Fruit fly (Drosophila melanogaster) whole organism, embryonic: Measurements from ENCODE around the gene CG14221.

Experiments used
- ATbp ChIP-seq: fragments of 200-800 bp; sonication (Bioruptor generic); optimal IDR thresholded peaks from 2 replicates; lab custom pipeline; 2017; ENCODE audit warnings: missing biosample characterization, mild to moderate bottlenecking, missing genetic modification characterization, missing genetic modification reagents
- Abd-B ChIP-seq: fragments of 200-800 bp; sonication (Bioruptor generic); optimal IDR thresholded peaks from 2 replicates; lab custom pipeline; 2018; ENCODE audit warnings: missing biosample characterization, mild to moderate bottlenecking, missing genetic modification characterization, moderate library complexity
- Ada2b ChIP-seq: fragments of 200-800 bp; sonication (Bioruptor generic); IDR thresholded peaks from 2 replicates; pipeline ENCODE4 v1.3.6; 2022; ENCODE audit warnings: missing biosample characterization, missing genetic modification characterization
- Atf6 ChIP-seq: fragments of 200-800 bp; sonication (Bioruptor generic); IDR thresholded peaks from 2 replicates; pipeline ENCODE4 v1.3.6; 2022; ENCODE audit warnings: missing biosample characterization, missing genetic modification characterization
- CG11085 ChIP-seq: fragments of 200-800 bp; sonication (Bioruptor generic); IDR thresholded peaks from 2 replicates; pipeline ENCODE4 v1.3.6; 2022; ENCODE audit warnings: missing biosample characterization, missing genetic modification characterization
- CG12071 ChIP-seq: fragments of 200-800 bp; sonication (Bioruptor generic); optimal IDR thresholded peaks from 3 replicates; lab custom pipeline; 2018; ENCODE audit warnings: missing biosample characterization, mild to moderate bottlenecking, missing genetic modification characterization
- CG12104 ChIP-seq: fragments of 200-800 bp; sonication (Bioruptor generic); optimal IDR thresholded peaks from 3 replicates; lab custom pipeline; 2016; ENCODE audit warnings: missing biosample characterization, missing genetic modification characterization
- CG13775 ChIP-seq: fragments of 200-800 bp; sonication (Bioruptor generic); optimal IDR thresholded peaks from 3 replicates; lab custom pipeline; 2017; ENCODE audit warnings: missing biosample characterization, mild to moderate bottlenecking, missing genetic modification characterization
- CG13894 ChIP-seq: fragments of 200-800 bp; sonication (Bioruptor generic); optimal IDR thresholded peaks from 3 replicates; lab custom pipeline; 2018; ENCODE audit warnings: missing biosample characterization, mild to moderate bottlenecking, missing genetic modification characterization, moderate library complexity
- CG16813 ChIP-seq: fragments of 200-800 bp; sonication (Bioruptor generic); IDR thresholded peaks from 3 replicates; pipeline ENCODE4 v1.3.6; 2022; ENCODE audit warnings: missing biosample characterization, missing genetic modification characterization; ENCODE audit not compliant: partially characterized antibody
- CG17385 ChIP-seq: fragments of 200-800 bp; sonication (Bioruptor generic); optimal IDR thresholded peaks from 3 replicates; lab custom pipeline; 2018; ENCODE audit warnings: missing biosample characterization, mild to moderate bottlenecking, missing genetic modification characterization
- CG3065 ChIP-seq: fragments of 200-800 bp; sonication (Bioruptor generic); optimal IDR thresholded peaks from 2 replicates; lab custom pipeline; 2016; ENCODE audit warnings: missing biosample characterization, missing genetic modification characterization
- CG31388 ChIP-seq: fragments of 200-800 bp; sonication (Bioruptor generic); optimal IDR thresholded peaks from 2 replicates; lab custom pipeline; 2016; ENCODE audit warnings: missing biosample characterization, missing genetic modification characterization
- CG33213 ChIP-seq: fragments of 200-800 bp; sonication (Bioruptor generic); optimal IDR thresholded peaks from 3 replicates; lab custom pipeline; 2016; ENCODE audit warnings: missing biosample characterization, missing genetic modification characterization
- CG3726 ChIP-seq: fragments of 200-800 bp; sonication (Bioruptor generic); IDR thresholded peaks from 3 replicates; pipeline ENCODE4, ENCODE4 v1.3.6; 2022; ENCODE audit warnings: missing biosample characterization, missing genetic modification characterization
- CG3995 ChIP-seq: fragments of 200-800 bp; sonication (Bioruptor generic); optimal IDR thresholded peaks from 3 replicates; lab custom pipeline; 2016; ENCODE audit warnings: missing biosample characterization, missing genetic modification characterization
- CG5180 ChIP-seq: fragments of 200-800 bp; sonication (Bioruptor generic); optimal IDR thresholded peaks from 3 replicates; lab custom pipeline; 2017; ENCODE audit warnings: missing biosample characterization, missing genetic modification characterization, mild to moderate bottlenecking, moderate library complexity, missing genetic modification reagents
- CG6175 ChIP-seq: fragments of 200-800 bp; sonication (Bioruptor generic); IDR thresholded peaks from 3 replicates; pipeline ENCODE4 v1.3.6; 2022; ENCODE audit warnings: missing biosample characterization, missing genetic modification characterization
- CG6254 ChIP-seq: fragments of 200-800 bp; sonication (Bioruptor generic); optimal IDR thresholded peaks from 3 replicates; lab custom pipeline; 2017; ENCODE audit warnings: mild to moderate bottlenecking, missing biosample characterization, missing genetic modification reagents, missing genetic modification characterization
- CG7928 ChIP-seq: fragments of 200-800 bp; sonication (Bioruptor generic); optimal IDR thresholded peaks from 2 replicates; lab custom pipeline; 2017; ENCODE audit warnings: missing biosample characterization, mild to moderate bottlenecking, missing genetic modification characterization
- CG8089 ChIP-seq: fragments of 200-800 bp; sonication (Bioruptor generic); optimal IDR thresholded peaks from 3 replicates; lab custom pipeline; 2016; ENCODE audit warnings: missing biosample characterization, missing genetic modification characterization
- CG8478 ChIP-seq: fragments of >200 bp; optimal IDR thresholded peaks from 2 replicates; lab custom pipeline; 2018
- CG9727 ChIP-seq: fragments of 200-800 bp; sonication (Bioruptor generic); optimal IDR thresholded peaks from 3 replicates; lab custom pipeline; 2017; ENCODE audit warnings: missing biosample characterization, mild to moderate bottlenecking, missing genetic modification characterization
- Dad ChIP-seq: fragments of 200-800 bp; sonication (Bioruptor generic); optimal IDR thresholded peaks from 3 replicates; lab custom pipeline; 2016; ENCODE audit warnings: missing biosample characterization, missing genetic modification characterization
- Dip2 ChIP-seq: fragments of 200-800 bp; sonication (Bioruptor generic); IDR thresholded peaks from 2 replicates; pipeline ENCODE4 v1.3.6; 2022; ENCODE audit warnings: missing biosample characterization, missing genetic modification characterization
- Dip3 ChIP-seq: fragments of 200-800 bp; sonication (Bioruptor generic); optimal IDR thresholded peaks from 3 replicates; lab custom pipeline; 2016; ENCODE audit warnings: missing biosample characterization, missing genetic modification characterization
- Fer3 ChIP-seq: fragments of 200-800 bp; sonication (Bioruptor generic); optimal IDR thresholded peaks from 2 replicates; lab custom pipeline; 2018; ENCODE audit warnings: missing biosample characterization, mild to moderate bottlenecking, missing genetic modification characterization, moderate library complexity
- HLHmδ ChIP-seq: fragments of 200-800 bp; sonication (Bioruptor generic); optimal IDR thresholded peaks from 2 replicates; lab custom pipeline; 2018; ENCODE audit warnings: missing biosample characterization, mild to moderate bottlenecking, missing genetic modification characterization, moderate library complexity
- Jarid2 ChIP-seq: fragments of 200-800 bp; sonication (Bioruptor generic); optimal IDR thresholded peaks from 3 replicates; lab custom pipeline; 2017; ENCODE audit warnings: mild to moderate bottlenecking, missing biosample characterization, missing genetic modification reagents, missing genetic modification characterization
- Trl ChIP-seq, 3 experiments: fragments of >200 bp in 2 of 3; fragments of 200-800 bp in 1 of 3; sonication (Bioruptor generic) in 1 of 3; optimal IDR thresholded peaks; 2 replicates in 1 of 3; 3 replicates in 2 of 3; lab custom pipeline; 2016 to 2017; ENCODE audit warnings: missing biosample characterization in 1 of 3, missing genetic modification characterization in 1 of 3
- ac ChIP-seq: fragments of 200-800 bp; sonication (Bioruptor generic); optimal IDR thresholded peaks from 3 replicates; lab custom pipeline; 2017; ENCODE audit warnings: missing biosample characterization, mild to moderate bottlenecking, missing genetic modification characterization
- caup ChIP-seq: fragments of 200-800 bp; sonication (Bioruptor generic); optimal IDR thresholded peaks from 3 replicates; lab custom pipeline; 2017; ENCODE audit warnings: missing biosample characterization, mild to moderate bottlenecking, missing genetic modification characterization, moderate library complexity; ENCODE audit not compliant: severe bottlenecking
- cg ChIP-seq: fragments of 200-800 bp; sonication (Bioruptor generic); optimal IDR thresholded peaks from 3 replicates; lab custom pipeline; 2019; ENCODE audit warnings: missing biosample characterization, mild to moderate bottlenecking, missing genetic modification characterization, moderate library complexity
- chm ChIP-seq: fragments of 200-800 bp; sonication (Bioruptor generic); IDR thresholded peaks from 2 replicates; pipeline ENCODE4 v1.3.6; 2022; ENCODE audit warnings: missing biosample characterization, missing genetic modification characterization
- croc ChIP-seq: fragments of 200-800 bp; sonication (Bioruptor generic); conservative IDR thresholded peaks from 3 replicates; pipeline ENCODE4 v1.3.6; 2022; ENCODE audit warnings: missing biosample characterization, missing genetic modification characterization
- crp ChIP-seq, 2 experiments: fragments of 200-800 bp; sonication (Bioruptor generic); optimal IDR thresholded peaks; 2 replicates in 1 of 2; 3 replicates in 1 of 2; lab custom pipeline; 2017; ENCODE audit warnings: missing biosample characterization in 2 of 2, missing genetic modification characterization in 2 of 2, mild to moderate bottlenecking in 1 of 2, moderate library complexity in 1 of 2
- fd96Cb ChIP-seq: fragments of 200-800 bp; sonication (Bioruptor generic); optimal IDR thresholded peaks from 2 replicates; lab custom pipeline; 2018; ENCODE audit warnings: missing biosample characterization, mild to moderate bottlenecking, missing genetic modification characterization, moderate library complexity
- ham ChIP-seq: fragments of 200-800 bp; sonication (Bioruptor generic); IDR thresholded peaks from 2 replicates; pipeline ENCODE4 v1.3.6; 2022; ENCODE audit warnings: missing biosample characterization, missing genetic modification characterization
- lilli ChIP-seq: fragments of 200-800 bp; sonication (Bioruptor generic); optimal IDR thresholded peaks from 3 replicates; lab custom pipeline; 2016; ENCODE audit warnings: missing biosample characterization, missing genetic modification characterization
- lmd ChIP-seq: fragments of 200-800 bp; sonication (Bioruptor generic); IDR thresholded peaks from 2 replicates; pipeline ENCODE4 v1.3.6; 2022; ENCODE audit warnings: missing biosample characterization, missing genetic modification characterization
- lola ChIP-seq, 3 experiments: fragments of >200 bp in 2 of 3; fragments of 200-800 bp in 1 of 3; sonication (Bioruptor generic) in 1 of 3; optimal IDR thresholded peaks; 2 replicates each; lab custom pipeline; 2017 to 2019; ENCODE audit warnings: missing biosample characterization in 3 of 3, missing genetic modification characterization in 3 of 3, mild to moderate bottlenecking in 1 of 3, moderate library complexity in 1 of 3
- nmo ChIP-seq: fragments of 200-800 bp; sonication (Bioruptor generic); optimal IDR thresholded peaks from 2 replicates; lab custom pipeline; 2018; ENCODE audit warnings: missing biosample characterization, mild to moderate bottlenecking, missing genetic modification characterization, moderate library complexity
- pros ChIP-seq: fragments of 200-800 bp; sonication (Bioruptor generic); optimal IDR thresholded peaks from 3 replicates; lab custom pipeline; 2019; ENCODE audit warnings: missing biosample characterization, mild to moderate bottlenecking, missing genetic modification characterization, moderate library complexity
- scrt ChIP-seq: fragments of 200-800 bp; sonication (Bioruptor generic); optimal IDR thresholded peaks from 2 replicates; lab custom pipeline; 2018; ENCODE audit warnings: missing biosample characterization, mild to moderate bottlenecking, missing genetic modification characterization, moderate library complexity
- sisA ChIP-seq: fragments of 200-800 bp; sonication (Bioruptor generic); IDR thresholded peaks from 2 replicates; pipeline ENCODE4 v1.3.6; 2022; ENCODE audit warnings: missing biosample characterization, missing genetic modification characterization
- ssp ChIP-seq: fragments of 200-800 bp; sonication (Bioruptor generic); IDR thresholded peaks from 2 replicates; pipeline ENCODE4 v1.3.6; 2022; ENCODE audit warnings: missing biosample characterization, missing genetic modification characterization
- sug ChIP-seq: fragments of 200-800 bp; optimal IDR thresholded peaks from 2 replicates; lab custom pipeline; 2019; ENCODE audit warnings: missing biosample characterization, mild to moderate bottlenecking, missing genetic modification characterization, moderate library complexity
- trh ChIP-seq: fragments of 200-800 bp; sonication (Bioruptor generic); optimal IDR thresholded peaks from 2 replicates; lab custom pipeline; 2016; ENCODE audit warnings: missing biosample characterization, missing genetic modification characterization

CG14221 gene

dm6 chrX:19637434-19638327, 16.6 kb upstream of the CG14221 start (continued):
- TF ChIP-seq Trl (optimal IDR thresholded peaks at IDR 0.05; lab: Kevin White, UChicago) (peak in 1 of 2 experiments; percentile 65), Trl (GFP tag; optimal IDR thresholded peaks at IDR 0.05; lab: Kevin White, UChicago) (no peak), lola (GFP tag; optimal IDR thresholded peaks at IDR 0.05; lab: Kevin White, UChicago) (peak in 1 of 3 experiments; percentile 80), scrt (no peak), CG3995 (GFP tag; lab: Kevin White, UChicago) (no peak), nmo (GFP tag; lab: Kevin White, UChicago) (no peak), lmd (GFP tag; lab: Robert Waterston, UW) (no peak), ac (no peak), CG7928 (GFP tag; lab: Kevin White, UChicago) (no peak), Abd-B (GFP tag; lab: Kevin White, UChicago) (no peak), Dip2 (GFP tag; lab: Robert Waterston, UW) (no peak), CG9727 (GFP tag; lab: Kevin White, UChicago) (no peak), sug (tag; lab: Kevin White, UChicago) (no peak), CG8089 (no peak), CG6254 (GFP tag; lab: Kevin White, UChicago) (no peak), fd96Cb (tag; lab: Kevin White, UChicago) (no peak), Atf6 (GFP tag; lab: Robert Waterston, UW) (no peak), crp (GFP tag; optimal IDR thresholded peaks at IDR 0.05; lab: Kevin White, UChicago) (no peak), cg (GFP tag; lab: Kevin White, UChicago) (peak; percentile 96), CG8478 (lab: Kevin White, UChicago) (peak; percentile 95), sisA (GFP tag; lab: Robert Waterston, UW) (no peak), trh (GFP tag; lab: Kevin White, UChicago) (no peak), Dip3 (GFP tag; lab: Kevin White, UChicago) (no peak), HLHmδ (GFP tag; lab: Kevin White, UChicago) (peak; percentile 57), CG13775 (GFP tag; lab: Kevin White, UChicago) (no peak), caup (no peak), ham (GFP tag; lab: Robert Waterston, UW) (no peak), lilli (GFP tag; lab: Kevin White, UChicago) (no peak), CG16813 (GFP tag; lab: Robert Waterston, UW) (no peak), CG13894 (tag; lab: Kevin White, UChicago) (no peak), ssp (GFP tag; lab: Robert Waterston, UW) (no peak), CG11085 (GFP tag; lab: Robert Waterston, UW) (no peak), CG3065 (GFP tag; lab: Kevin White, UChicago) (no peak), CG12104 (GFP tag; lab: Kevin White, UChicago) (no peak), Jarid2 (GFP tag; lab: Kevin White, UChicago) (no peak), chm (GFP tag; lab: Robert Waterston, UW) (0 out of 2 replicates have a peak, but pooled peaks have one; percentile 8), CG17385 (GFP tag; lab: Kevin White, UChicago) (peak; percentile 93), CG33213 (GFP tag; lab: Kevin White, UChicago) (no peak), Ada2b (GFP tag; lab: Robert Waterston, UW) (no peak), croc (GFP tag; lab: Robert Waterston, UW) (no peak), Dad (GFP tag; lab: Kevin White, UChicago) (no peak), CG5180 (GFP tag; lab: Kevin White, UChicago) (no peak), pros (GFP tag; lab: Kevin White, UChicago) (peak; percentile 56), CG6175 (GFP tag; lab: Robert Waterston, UW) (0 out of 3 replicates have a peak, but pooled peaks have one; percentile 6), CG12071 (GFP tag; lab: Kevin White, UChicago) (no peak), CG31388 (GFP tag; lab: Kevin White, UChicago) (no peak), ATbp (GFP tag; lab: Kevin White, UChicago) (no peak), CG3726 (no peak), Fer3 (tag; lab: Kevin White, UChicago) (no peak)
